Worm (Caenorhabditis elegans) whole organism, young adult: ENCODE results near the gene ZC204.12.

ENCODE experiments used
- D2030.7 ChIP-seq: fragments of 200-800 bp; sonication (Bioruptor generic); IDR thresholded peaks from 2 replicates; pipeline ENCODE4 v1.3.6; 2022; ENCODE audit warnings: missing genetic modification reagents, missing genetic modification characterization, missing compliant biosample characterization
- aptf-3 ChIP-seq: fragments of 200-800 bp; sonication (Bioruptor generic); IDR thresholded peaks from 2 replicates; pipeline ENCODE4 v1.3.6; 2022; ENCODE audit warnings: missing genetic modification characterization, missing compliant biosample characterization
- egrh-3 ChIP-seq: fragments of 200-800 bp; sonication (Bioruptor generic); IDR thresholded peaks from 2 replicates; pipeline ENCODE4 v1.3.6; 2022; ENCODE audit warnings: missing genetic modification reagents, missing genetic modification characterization, missing compliant biosample characterization
- nfya-1 ChIP-seq: sonication (generic microtip); optimal IDR thresholded peaks from 2 replicates; lab custom pipeline; 2017; ENCODE audit warnings: antibody characterized with exemption, missing compliant biosample characterization, missing genetic modification characterization, borderline replicate concordance; ENCODE audit not compliant: insufficient read depth
- pha-4 ChIP-seq: fragments of 150-350 bp; sonication (generic microtip); optimal IDR thresholded peaks from 2 replicates; lab custom pipeline; 2014; ENCODE audit warnings: missing biosample characterization, missing genetic modification reagents, missing genetic modification characterization
- unc-130 ChIP-seq: sonication (generic microtip); optimal IDR thresholded peaks from 2 replicates; lab custom pipeline; 2016; ENCODE audit warnings: missing genetic modification reagents, missing genetic modification characterization, missing compliant biosample characterization

DNA sequence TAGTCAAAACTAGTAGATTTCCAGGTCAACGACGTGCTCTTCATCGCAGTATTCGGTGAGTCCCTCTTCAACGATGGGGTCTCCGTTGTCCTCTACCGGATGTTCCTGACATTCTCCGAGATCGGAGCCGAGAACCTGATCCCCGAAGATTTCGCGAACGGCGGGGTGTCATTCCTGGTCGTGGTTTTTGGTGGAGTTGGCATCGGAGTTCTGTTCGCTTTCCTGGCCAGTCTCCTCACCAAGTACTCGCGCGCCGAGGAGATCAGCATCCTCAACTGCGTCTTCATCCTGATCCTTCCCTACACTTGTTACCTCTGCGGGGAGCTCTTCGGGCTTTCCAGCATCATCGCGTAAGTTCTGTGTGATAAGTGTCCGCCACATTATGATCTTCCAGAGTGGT is 15.6 kb upstream of the ZC204.12 start:
- TF ChIP-seq aptf-3 (GFP tag; lab: Robert Waterston, UW) (no peak), pha-4 (tag; lab: Kevin White, UChicago) (no peak), nfya-1 (tag; lab: Kevin White, UChicago) (no peak), unc-130 (no peak), D2030.7 (GFP tag; lab: Robert Waterston, UW) (no peak), egrh-3 (GFP tag; lab: Robert Waterston, UW) (no peak; the same call in 1 of the 2 replicates)
